Fruit fly (Drosophila melanogaster): Measurements from ENCODE around the gene brwl.

- no peak for TF ChIP-seq CTCF (optimal IDR thresholded peaks at IDR 0.05)
- TF ChIP-seq CG8478 (optimal IDR thresholded peaks at IDR 0.05) = no peak
Observed at dm6 chr2L:9607997-9608563, 39.4 kb downstream of the brwl start, which contains the start of gene gcm2.
